Fruit fly (Drosophila melanogaster): ENCODE results near the gene RpS17.

The RpS17 gene

DNA sequence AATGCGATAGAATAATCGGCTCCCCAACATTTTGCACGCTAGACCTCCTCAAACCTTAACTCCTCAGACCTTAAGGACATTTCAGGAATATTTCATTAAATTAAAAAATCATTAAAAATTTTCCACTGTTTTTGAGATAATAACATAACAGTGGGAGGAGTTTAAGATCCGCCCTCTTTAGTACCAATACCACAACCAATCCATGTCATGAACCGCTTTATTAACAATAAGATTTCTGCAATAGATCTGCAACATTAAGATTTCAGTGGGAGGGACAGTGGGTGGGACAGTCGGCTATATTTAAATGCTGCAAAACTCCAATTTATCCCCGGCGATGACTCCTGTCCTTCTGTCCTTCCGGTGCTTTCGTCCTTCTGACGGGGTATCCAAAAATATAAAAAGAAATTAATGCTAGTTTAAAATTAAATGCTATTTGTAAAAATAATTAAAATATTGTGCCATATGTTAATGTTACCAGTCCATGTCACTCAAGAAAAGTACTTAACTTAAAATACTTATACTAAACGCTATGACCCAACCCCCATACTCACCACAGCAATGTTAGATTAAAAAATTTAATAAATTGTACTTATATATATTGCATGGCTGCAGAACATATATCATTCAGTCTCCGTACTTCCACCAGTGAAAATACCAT lies 13.1 kb upstream of the RpS17 start, which contains the start of gene Srg3:
Gene Srg3 (plus strand): TSS at position 608 of the 658 bp plus-strand sequence.
- no peak for TF ChIP-seq Pif1A (GFP tag; optimal IDR thresholded peaks at IDR 0.05)
- TF ChIP-seq CG4496 (GFP tag; IDR thresholded peaks at IDR 0.05): no peak

DNA sequence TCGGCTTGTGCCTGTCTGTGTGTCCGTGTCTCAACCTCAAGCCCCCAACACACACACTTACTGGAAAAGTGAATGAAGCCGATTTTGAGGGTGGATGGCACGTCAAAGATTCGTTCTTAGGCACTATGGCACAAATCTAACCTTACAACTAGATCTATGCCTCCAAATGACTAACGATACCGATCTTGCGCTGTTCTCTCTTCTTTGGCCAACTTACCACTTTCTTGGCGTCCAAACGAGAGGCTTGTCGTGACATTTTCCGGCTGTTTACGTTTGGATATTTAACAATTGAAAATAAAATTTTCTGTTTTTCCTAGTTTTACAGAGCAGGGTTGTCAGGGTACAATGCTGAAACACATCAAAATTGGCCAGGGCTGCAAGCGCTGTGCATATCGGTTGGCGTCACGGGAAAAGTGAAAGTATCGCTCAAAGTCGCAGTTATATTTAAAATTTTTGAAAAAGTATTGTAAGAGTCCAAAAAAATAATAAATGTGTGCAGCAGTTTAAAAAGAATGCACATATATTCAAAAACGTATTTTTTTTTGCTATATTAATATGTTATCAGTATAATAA lies 12.4 kb upstream of the RpS17 start, which contains the start of the genes Bet3 and Nf-YA:
Gene Bet3 (minus strand): TSS at position 361 of the 573 bp plus-strand sequence.
Gene Nf-YA (minus strand): TSS at position 361 of the 573 bp plus-strand sequence.
- TF ChIP-seq CG32121 (GFP tag; IDR thresholded peaks at IDR 0.05): no peak
- peak; percentile 54; the same call in 1 of the 3 replicates for TF ChIP-seq fd96Ca (GFP tag; IDR thresholded peaks at IDR 0.05)
- peak; percentile 49 for TF ChIP-seq CG15710 (tag; optimal IDR thresholded peaks at IDR 0.05)
- peak; percentile 88 for TF ChIP-seq D1 (tag; optimal IDR thresholded peaks at IDR 0.05)
- TF ChIP-seq Snoo (tag; optimal IDR thresholded peaks at IDR 0.05): peak; percentile 53
- peak; percentile 27 for TF ChIP-seq Ets98B (GFP tag; IDR thresholded peaks at IDR 0.05)
- no peak for TF ChIP-seq CG8301 (tag; optimal IDR thresholded peaks at IDR 0.05)
- TF ChIP-seq CG4496 (GFP tag; IDR thresholded peaks at IDR 0.05): peak; percentile 56; the same call in 1 of the 3 replicates

DNA sequence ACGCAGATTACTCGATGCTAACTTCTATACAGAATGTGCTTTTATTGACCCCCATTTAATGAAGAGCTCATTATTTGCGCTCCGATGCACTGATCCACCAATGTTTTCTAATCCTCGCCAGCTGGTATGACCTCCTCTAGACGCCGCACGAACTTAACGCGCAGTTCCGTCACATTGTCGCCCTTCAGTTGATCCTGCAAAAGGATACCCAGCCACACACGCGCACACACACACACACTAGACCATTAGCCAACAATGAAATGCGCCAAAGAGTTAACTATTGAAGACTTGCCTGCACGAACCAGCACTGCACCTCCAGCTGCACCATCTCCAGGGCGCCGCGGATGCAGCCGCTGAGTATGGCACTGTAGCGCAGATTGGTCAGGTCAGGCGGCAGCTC lies 9.2 kb upstream of the RpS17 start:
- TF ChIP-seq CG8159 (tag; optimal IDR thresholded peaks at IDR 0.05) (no peak), CG13204 (GFP tag; optimal IDR thresholded peaks at IDR 0.05) (no peak), CG34367 (tag; optimal IDR thresholded peaks at IDR 0.05) (no peak), Pif1A (GFP tag; optimal IDR thresholded peaks at IDR 0.05) (no peak), D1 (tag; optimal IDR thresholded peaks at IDR 0.05) (no peak), Ets98B (GFP tag; IDR thresholded peaks at IDR 0.05) (no peak), gl (tag; optimal IDR thresholded peaks at IDR 0.05) (no peak), CG10348 (GFP tag; IDR thresholded peaks at IDR 0.05) (no peak), rn (GFP tag; IDR thresholded peaks at IDR 0.05) (no peak)

DNA sequence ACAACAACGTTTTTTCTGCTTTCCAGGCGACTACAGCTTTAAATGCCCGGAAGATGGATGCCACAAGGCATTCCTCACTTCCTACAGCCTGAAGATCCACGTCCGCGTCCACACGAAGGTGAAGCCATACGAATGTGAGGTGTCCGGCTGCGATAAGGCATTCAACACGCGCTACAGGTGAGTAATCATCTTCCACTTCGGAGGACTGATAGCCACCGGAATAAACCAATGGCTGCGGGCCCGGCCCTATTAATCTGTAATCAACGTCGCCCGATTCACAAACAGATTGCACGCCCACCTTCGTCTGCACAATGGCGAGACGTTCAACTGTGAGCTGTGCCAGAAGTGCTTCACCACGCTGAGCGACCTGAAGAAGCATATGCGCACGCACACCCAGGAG lies 6.2 kb upstream of the RpS17 start:
- TF ChIP-seq CG10348 (GFP tag; IDR thresholded peaks at IDR 0.05): no peak
- TF ChIP-seq CG13204 (GFP tag; optimal IDR thresholded peaks at IDR 0.05): no peak
- TF ChIP-seq CG15710 (tag; optimal IDR thresholded peaks at IDR 0.05): no peak
- no peak for TF ChIP-seq EcR (GFP tag; optimal IDR thresholded peaks at IDR 0.05)
- no peak for TF ChIP-seq Snoo (tag; optimal IDR thresholded peaks at IDR 0.05)
- TF ChIP-seq CG4496 (GFP tag; IDR thresholded peaks at IDR 0.05): no peak
- TF ChIP-seq rn (GFP tag; IDR thresholded peaks at IDR 0.05): no peak
- TF ChIP-seq Pif1B (GFP tag; optimal IDR thresholded peaks at IDR 0.05): no peak
- TF ChIP-seq CG32121 (GFP tag; IDR thresholded peaks at IDR 0.05): no peak
- TF ChIP-seq CG17806 (tag; optimal IDR thresholded peaks at IDR 0.05): no peak
- no peak for TF ChIP-seq D1 (tag; optimal IDR thresholded peaks at IDR 0.05)
- TF ChIP-seq fd96Ca (GFP tag; IDR thresholded peaks at IDR 0.05): no peak
- no peak for TF ChIP-seq CG9948 (tag; optimal IDR thresholded peaks at IDR 0.05)
- no peak for TF ChIP-seq Ets98B (GFP tag; IDR thresholded peaks at IDR 0.05)

- TF ChIP-seq rn (GFP tag; IDR thresholded peaks at IDR 0.05) (no peak), CG10348 (GFP tag; IDR thresholded peaks at IDR 0.05) (no peak), CG32121 (GFP tag; IDR thresholded peaks at IDR 0.05) (no peak), CG8159 (tag; optimal IDR thresholded peaks at IDR 0.05) (no peak), EcR (GFP tag; optimal IDR thresholded peaks at IDR 0.05) (no peak), D1 (tag; optimal IDR thresholded peaks at IDR 0.05) (no peak), CG17806 (tag; optimal IDR thresholded peaks at IDR 0.05) (no peak), CG8301 (tag; optimal IDR thresholded peaks at IDR 0.05) (no peak), Ets98B (GFP tag; IDR thresholded peaks at IDR 0.05) (peak; percentile 35), CG14655 (GFP tag; optimal IDR thresholded peaks at IDR 0.05) (no peak), CG9948 (tag; optimal IDR thresholded peaks at IDR 0.05) (no peak), CG15710 (tag; optimal IDR thresholded peaks at IDR 0.05) (no peak), CG34367 (tag; optimal IDR thresholded peaks at IDR 0.05) (peak; percentile 27), CG4496 (GFP tag; IDR thresholded peaks at IDR 0.05) (no peak), CG13204 (GFP tag; optimal IDR thresholded peaks at IDR 0.05) (no peak)
Observed at dm6 chr3L:9435315-9435714, 5.7 kb upstream of the RpS17 start, which contains the start of gene CG42526. CG42526 (minus strand) TSS chr3L:9435399.

DNA sequence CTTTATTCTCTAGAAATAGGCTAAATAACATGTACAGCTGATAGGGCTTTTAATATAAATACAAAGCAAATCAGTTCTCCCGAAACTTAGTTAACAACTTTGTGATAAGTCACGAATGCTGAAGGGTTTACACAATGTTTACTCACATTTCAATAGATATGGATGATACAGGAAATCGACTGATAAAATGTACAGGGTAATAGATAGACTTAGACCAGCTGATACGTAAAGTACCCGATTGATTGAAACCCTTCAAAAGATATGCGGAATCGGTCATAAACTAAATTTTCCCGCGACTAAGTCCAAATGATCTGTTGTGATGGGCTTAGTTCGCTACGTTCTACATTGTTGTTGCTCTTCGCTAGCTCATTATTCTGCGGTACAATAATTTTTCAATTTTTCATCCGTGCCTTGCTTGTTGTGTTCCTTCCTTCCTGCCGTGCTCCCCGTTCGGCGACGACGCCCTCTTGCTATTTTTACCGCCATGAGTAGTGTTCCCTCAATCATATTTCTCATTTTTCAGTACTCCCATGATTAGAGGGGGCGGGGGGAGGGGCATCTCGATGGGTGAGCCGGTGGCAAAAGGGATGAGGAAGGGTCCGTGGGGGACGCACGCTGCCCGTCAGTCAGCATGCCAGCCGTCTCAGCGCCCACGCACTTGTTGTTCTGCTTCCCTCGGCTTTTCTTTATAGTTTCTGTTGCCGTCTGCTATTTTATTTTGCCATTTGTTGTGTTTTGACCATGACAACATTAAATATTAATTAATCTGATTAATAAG lies 3.4 kb upstream of the RpS17 start:
- 0 out of 2 replicates have a peak, but pooled peaks have one; percentile 37 for TF ChIP-seq CG32121 (GFP tag; IDR thresholded peaks at IDR 0.05)
- no peak for TF ChIP-seq CG34367 (tag; optimal IDR thresholded peaks at IDR 0.05)
- peak; percentile 11 for TF ChIP-seq CG13204 (GFP tag; optimal IDR thresholded peaks at IDR 0.05)

Data from whole organism, pupa.